Worm (Caenorhabditis elegans): ENCODE measurements around the gene lin-32.

- TF ChIP-seq mab-5 (tag; optimal IDR thresholded peaks at IDR 0.05) (no peak), ztf-11 (tag; optimal IDR thresholded peaks at IDR 0.05) (no peak)
Measured at ce11 chrX:2274237-2274636, 44.3 kb upstream of the lin-32 start, which contains the start of gene AH9.4.

Data from whole organism, L2 larva.